Fruit fly (Drosophila melanogaster) whole organism, wandering third instar larva: ENCODE measurements around the gene Sema1a.

Experiments
- Abd-B ChIP-seq: fragments of >200 bp; optimal IDR thresholded peaks from 2 replicates; lab custom pipeline; 2017; ENCODE audit warnings: missing biosample characterization, missing genetic modification characterization
- CG32264 ChIP-seq: fragments of 200-800 bp; sonication (Bioruptor generic); optimal IDR thresholded peaks from 2 replicates; lab custom pipeline; 2016; ENCODE audit warnings: missing biosample characterization, missing genetic modification characterization
- CrebA ChIP-seq: fragments of 200-800 bp; sonication (Bioruptor generic); optimal IDR thresholded peaks from 2 replicates; lab custom pipeline; 2016; ENCODE audit warnings: missing biosample characterization, mild to moderate bottlenecking, missing genetic modification characterization, borderline replicate concordance
- Dif ChIP-seq: fragments of 200-275, 200-300 bp; sonication (Bioruptor generic); optimal IDR thresholded peaks from 2 replicates; lab custom pipeline; 2018; ENCODE audit warnings: missing biosample characterization, missing genetic modification characterization; ENCODE audit not compliant: partially characterized antibody
- Hnf4 ChIP-seq: fragments of 200-800 bp; sonication (Bioruptor generic); optimal IDR thresholded peaks from 2 replicates; lab custom pipeline; 2016; ENCODE audit warnings: missing biosample characterization, mild to moderate bottlenecking, missing genetic modification characterization
- Hr78 ChIP-seq: fragments of >200 bp; optimal IDR thresholded peaks from 2 replicates; lab custom pipeline; 2017; ENCODE audit warnings: missing biosample characterization, missing genetic modification characterization
- Mio ChIP-seq: sonication (Bioruptor generic); optimal IDR thresholded peaks from 2 replicates; lab custom pipeline; 2016; ENCODE audit warnings: missing biosample characterization, missing genetic modification characterization
- Myc ChIP-seq: fragments of >200 bp; optimal IDR thresholded peaks from 2 replicates; lab custom pipeline; 2017
- fru ChIP-seq: fragments of 200-800 bp; sonication (Bioruptor generic); optimal IDR thresholded peaks from 3 replicates; lab custom pipeline; 2016; ENCODE audit warnings: missing biosample characterization, mild to moderate bottlenecking, missing genetic modification characterization
- h ChIP-seq: fragments of 200-800 bp; sonication (Bioruptor generic); optimal IDR thresholded peaks from 3 replicates; lab custom pipeline; 2016; ENCODE audit warnings: missing biosample characterization, mild to moderate bottlenecking, missing genetic modification characterization
- lola ChIP-seq: fragments of >200 bp; optimal IDR thresholded peaks from 2 replicates; lab custom pipeline; 2017; ENCODE audit warnings: missing biosample characterization, missing genetic modification characterization
- pan ChIP-seq: fragments of >200 bp; optimal IDR thresholded peaks from 2 replicates; lab custom pipeline; 2017
- psq ChIP-seq: fragments of 200-800 bp; sonication (Bioruptor generic); optimal IDR thresholded peaks from 3 replicates; lab custom pipeline; 2017; ENCODE audit warnings: missing biosample characterization, mild to moderate bottlenecking, missing genetic modification characterization, moderate library complexity
- usp ChIP-seq: fragments of >200 bp; optimal IDR thresholded peaks from 2 replicates; lab custom pipeline; 2017; ENCODE audit warnings: missing biosample characterization, missing genetic modification characterization

DNA sequence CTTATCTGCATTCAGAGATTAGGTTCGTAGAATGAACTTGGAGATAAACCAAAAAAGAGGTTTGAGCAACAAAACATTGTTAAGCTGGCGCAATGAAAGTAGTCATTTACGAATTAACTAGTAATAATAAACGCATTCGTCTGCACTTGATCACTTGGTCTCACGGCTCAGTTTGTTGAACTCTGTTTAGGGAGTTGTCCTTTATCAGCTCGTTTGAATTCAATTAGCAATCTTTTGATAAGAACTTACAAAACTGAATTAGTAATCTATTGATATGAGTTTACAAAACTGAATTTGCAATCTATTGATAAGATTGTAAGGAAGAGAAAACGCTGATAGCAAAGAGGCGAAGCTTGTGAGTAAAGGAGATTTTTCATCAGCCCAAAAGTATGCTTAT is 7.8 kb upstream of the Sema1a start:
- TF ChIP-seq CrebA (GFP tag; lab: Kevin White, UChicago) (no peak), Myc (lab: Kevin White, UChicago) (peak; percentile 47), CG32264 (no peak), Mio (GFP tag; lab: Kevin White, UChicago) (no peak), lola (GFP tag; lab: Kevin White, UChicago) (no peak), Hnf4 (GFP tag; lab: Kevin White, UChicago) (no peak), pan (no peak), h (no peak), usp (no peak), psq (GFP tag; lab: Kevin White, UChicago) (no peak), Dif (GFP tag; lab: Kevin White, UChicago) (no peak), Abd-B (GFP tag; lab: Kevin White, UChicago) (no peak), Hr78 (GFP tag; lab: Kevin White, UChicago) (no peak), fru (no peak)
